Worm (Caenorhabditis elegans): Measurements from ENCODE around the gene Y53C12A.10.

- TF ChIP-seq ztf-29 (GFP tag; IDR thresholded peaks at IDR 0.05) (no peak), ztf-23 (GFP tag; IDR thresholded peaks at IDR 0.05) (no peak), flt-1 (GFP tag; IDR thresholded peaks at IDR 0.05) (no peak), ref-1 (GFP tag; conservative IDR thresholded peaks at IDR 0.05) (no peak), tab-1 (GFP tag; IDR thresholded peaks at IDR 0.05) (no peak)
These were observed 27.2 kb downstream of the Y53C12A.10 start for ce11 chrII:9677470-9677869.

All from whole organism, midembryonic.